Fruit fly (Drosophila melanogaster) whole organism, embryonic: ENCODE results near the gene Sulf1.

ENCODE experiments used
- CG11723 ChIP-seq: fragments of 200-800 bp; sonication (Bioruptor generic); optimal IDR thresholded peaks from 2 replicates; lab custom pipeline; 2017; ENCODE audit warnings: missing biosample characterization, mild to moderate bottlenecking, missing genetic modification characterization
- CG4617 ChIP-seq: fragments of 200-800 bp; sonication (Bioruptor generic); optimal IDR thresholded peaks from 3 replicates; lab custom pipeline; 2016; ENCODE audit warnings: missing biosample characterization, missing genetic modification characterization, borderline replicate concordance
- Deaf1 ChIP-seq: fragments of 200-800 bp; optimal IDR thresholded peaks from 3 replicates; lab custom pipeline; 2019; ENCODE audit warnings: missing biosample characterization, mild to moderate bottlenecking, missing genetic modification characterization, moderate library complexity
- Dll ChIP-seq: fragments of 200-800 bp; sonication (Bioruptor generic); IDR thresholded peaks from 4 replicates; pipeline ENCODE4 v1.3.6; 2022; ENCODE audit warnings: missing biosample characterization, missing genetic modification characterization; ENCODE audit not compliant: partially characterized antibody
- Hey ChIP-seq: fragments of 200-800 bp; sonication (Bioruptor generic); optimal IDR thresholded peaks from 3 replicates; lab custom pipeline; 2018; ENCODE audit warnings: missing biosample characterization, mild to moderate bottlenecking, missing genetic modification characterization
- jumu ChIP-seq: fragments of 200-800 bp; sonication (Bioruptor generic); optimal IDR thresholded peaks from 3 replicates; lab custom pipeline; 2016; ENCODE audit warnings: missing biosample characterization, missing genetic modification characterization
- tx ChIP-seq: fragments of 200-800 bp; sonication (Bioruptor generic); optimal IDR thresholded peaks from 2 replicates; lab custom pipeline; 2016; ENCODE audit warnings: missing biosample characterization, missing genetic modification characterization
- usp ChIP-seq: fragments of >200 bp; optimal IDR thresholded peaks from 2 replicates; lab custom pipeline; 2017; ENCODE audit warnings: missing biosample characterization, missing genetic modification characterization

DNA sequence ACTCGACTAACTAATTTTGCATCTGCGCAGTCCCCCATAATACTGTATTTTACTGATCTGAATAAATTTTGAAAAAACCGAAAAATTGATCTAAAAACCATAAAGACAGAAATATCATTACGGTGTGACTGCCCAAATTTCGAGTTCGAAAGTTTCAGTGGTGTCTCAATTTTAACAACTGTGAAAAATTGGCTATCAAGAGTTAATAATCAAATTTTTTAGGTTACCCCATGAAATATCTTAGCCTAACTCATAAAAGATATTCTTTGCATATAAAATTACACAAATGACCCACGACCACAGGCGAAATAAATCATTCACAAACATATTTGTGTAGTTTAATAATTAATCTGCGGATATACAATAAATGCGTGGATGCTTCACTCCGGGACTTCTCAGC is 20.6 kb upstream of the Sulf1 start, which contains the start of gene CG42446:
- TF ChIP-seq CG4617 (GFP tag; lab: Kevin White, UChicago) = no peak
- no peak for TF ChIP-seq Deaf1 (tag; lab: Kevin White, UChicago)
- TF ChIP-seq tx (GFP tag; lab: Kevin White, UChicago) = no peak
- TF ChIP-seq jumu (GFP tag; lab: Kevin White, UChicago) = no peak
- TF ChIP-seq usp (GFP tag; lab: Kevin White, UChicago) = no peak
- no peak for TF ChIP-seq Hey (tag; lab: Kevin White, UChicago)
- no peak for TF ChIP-seq Dll (GFP tag; lab: Robert Waterston, UW)
- TF ChIP-seq CG11723 = no peak
